Worm (Caenorhabditis elegans): ENCODE results near the gene K07C5.2.

Gene K07C5.2

ce11 chrV:10294549-10294948, 44.8 kb upstream of the K07C5.2 start, which contains the start of gene col-150:
Gene col-150 (minus strand): TSS chrV:10294649.
- TF ChIP-seq dmd-4 (tag; optimal IDR thresholded peaks at IDR 0.05; ENCODE audit: borderline replicate concordance) (no peak), hlh-15 (tag; optimal IDR thresholded peaks at IDR 0.05) (no peak), ets-4 (tag; optimal IDR thresholded peaks at IDR 0.05) (no peak), K02D7.2 (tag; optimal IDR thresholded peaks at IDR 0.05) (no peak), gmeb-2 (tag; optimal IDR thresholded peaks at IDR 0.05) (no peak), ztf-16 (tag; optimal IDR thresholded peaks at IDR 0.05) (no peak), ceh-48 (tag; optimal IDR thresholded peaks at IDR 0.05) (no peak), pros-1 (tag; optimal IDR thresholded peaks at IDR 0.05) (no peak), hlh-13 (GFP tag; optimal IDR thresholded peaks at IDR 0.05) (no peak), rnt-1 (tag; optimal IDR thresholded peaks at IDR 0.05) (no peak), ama-1 (optimal IDR thresholded peaks at IDR 0.05) (no peak)

- TF ChIP-seq pha-4 (tag; optimal IDR thresholded peaks at IDR 0.05) (no peak), elt-2 (tag; optimal IDR thresholded peaks at IDR 0.05) (no peak)
Measured at ce11 chrV:10297099-10297498, 42.2 kb upstream of the K07C5.2 start, which contains the start of gene B0024.4. Gene B0024.4 (plus strand): TSS chrV:10297399.

ce11 chrV:10307283-10307682, 32.0 kb upstream of the K07C5.2 start, which contains the start of gene che-12:
Gene che-12 (minus strand): TSS chrV:10307383.
- TF ChIP-seq fkh-6 (tag; optimal IDR thresholded peaks at IDR 0.05) (no peak), ama-1 (optimal IDR thresholded peaks at IDR 0.05) (no peak), nhr-232 (tag; optimal IDR thresholded peaks at IDR 0.05) (no peak), F13H6.1 (tag; optimal IDR thresholded peaks at IDR 0.05) (no peak), ceh-9 (tag; optimal IDR thresholded peaks at IDR 0.05) (no peak), pat-9 (tag; optimal IDR thresholded peaks at IDR 0.05) (no peak), T23F11.4 (GFP tag; optimal IDR thresholded peaks at IDR 0.05) (no peak), ceh-14 (tag; optimal IDR thresholded peaks at IDR 0.05) (no peak), Y22D7AL.16 (tag; optimal IDR thresholded peaks at IDR 0.05) (no peak), ceh-31 (tag; optimal IDR thresholded peaks at IDR 0.05) (no peak), unc-42 (tag; optimal IDR thresholded peaks at IDR 0.05) (no peak), K09A11.1 (tag; optimal IDR thresholded peaks at IDR 0.05; ENCODE audit: insufficient read depth) (no peak), ceh-6 (GFP tag; optimal IDR thresholded peaks at IDR 0.05) (no peak), ztf-16 (tag; optimal IDR thresholded peaks at IDR 0.05) (no peak), lin-11 (tag; optimal IDR thresholded peaks at IDR 0.05) (no peak), npax-4 (tag; optimal IDR thresholded peaks at IDR 0.05) (no peak), ttx-3 (tag; optimal IDR thresholded peaks at IDR 0.05) (no peak), unc-3 (GFP tag; conservative IDR thresholded peaks at IDR 0.05) (no peak), unc-3 (tag; optimal IDR thresholded peaks at IDR 0.05) (no peak)

ce11 chrV:10313953-10314352, 25.3 kb upstream of the K07C5.2 start, which contains the start of gene gcy-6:
Gene gcy-6 (minus strand): TSS chrV:10314053.
- TF ChIP-seq npax-4 (tag; optimal IDR thresholded peaks at IDR 0.05) (no peak), fkh-10 (GFP tag; optimal IDR thresholded peaks at IDR 0.05) (no peak), K02D7.2 (tag; optimal IDR thresholded peaks at IDR 0.05) (no peak), fax-1 (tag; optimal IDR thresholded peaks at IDR 0.05) (no peak), ceh-24 (tag; optimal IDR thresholded peaks at IDR 0.05) (no peak), lim-6 (tag; optimal IDR thresholded peaks at IDR 0.05) (no peak), ceh-9 (tag; optimal IDR thresholded peaks at IDR 0.05) (no peak)

ce11 chrV:10314371-10314770, 24.9 kb upstream of the K07C5.2 start, which contains the start of gene trx-2:
Gene trx-2 (plus strand): TSS chrV:10314671.
- TF ChIP-seq odd-2 (tag; optimal IDR thresholded peaks at IDR 0.05), result no peak
- TF ChIP-seq ztf-16 (tag; optimal IDR thresholded peaks at IDR 0.05), result no peak
- TF ChIP-seq K09A11.1 (tag; optimal IDR thresholded peaks at IDR 0.05; ENCODE audit: insufficient read depth), result no peak
- no peak for TF ChIP-seq unc-55 (GFP tag; optimal IDR thresholded peaks at IDR 0.05)

Measured in whole organism, late embryonic.